In genomic region chrIII:7152569-7152968, ce11 we compare ENCODE assay signal across 1 worm cellular context.
A peak's percentile ranks its signal among the peaks of the same experiment; 100 is the strongest.
TF ChIP-seq lines count a peak whose summit lies in the region.

No protein-coding gene starts in this region.

TF ChIP-seq in whole organism, L1 larva, 84 proteins besides CTCF, POLR2A, EP300 and RAD21 (continued from another document):
- no peak for TF ChIP-seq mdl-1 (tag; optimal IDR thresholded peaks at IDR 0.05; lab: Kevin White, UChicago)
- peak in 1 of 2 experiments; percentile 17 for TF ChIP-seq lsy-2 (tag; optimal IDR thresholded peaks at IDR 0.05; lab: Kevin White, UChicago)
- no peak for TF ChIP-seq sox-4 (tag; optimal IDR thresholded peaks at IDR 0.05; lab: Kevin White, UChicago)
- peak; percentile 13 for TF ChIP-seq snu-23 (GFP tag; optimal IDR thresholded peaks at IDR 0.05; lab: Kevin White, UChicago)
- no peak for TF ChIP-seq ceh-8 (GFP tag; optimal IDR thresholded peaks at IDR 0.05; lab: Kevin White, UChicago)
- no peak for TF ChIP-seq tbx-2 (tag; optimal IDR thresholded peaks at IDR 0.05; lab: Kevin White, UChicago)
- no peak for TF ChIP-seq F16B12.6 (tag; optimal IDR thresholded peaks at IDR 0.05; lab: Kevin White, UChicago)
- TF ChIP-seq tlp-1 (tag; optimal IDR thresholded peaks at IDR 0.05; lab: Kevin White, UChicago) = no peak
- TF ChIP-seq fkh-8 (tag; optimal IDR thresholded peaks at IDR 0.05; lab: Kevin White, UChicago) = no peak
- no peak for TF ChIP-seq ceh-82 (tag; optimal IDR thresholded peaks at IDR 0.05; lab: Kevin White, UChicago)
- TF ChIP-seq xbp-1 (tag; optimal IDR thresholded peaks at IDR 0.05; lab: Kevin White, UChicago) = no peak
- no peak for TF ChIP-seq egl-27 (tag; optimal IDR thresholded peaks at IDR 0.05; lab: Kevin White, UChicago)
- TF ChIP-seq elt-2 (tag; optimal IDR thresholded peaks at IDR 0.05; lab: Kevin White, UChicago) = no peak
- no peak for TF ChIP-seq ztf-11 (tag; optimal IDR thresholded peaks at IDR 0.05; lab: Kevin White, UChicago)
- no peak for TF ChIP-seq ama-1 (optimal IDR thresholded peaks at IDR 0.05; lab: Kevin White, UChicago)
- TF ChIP-seq lin-14 (GFP tag; optimal IDR thresholded peaks at IDR 0.05; lab: Kevin White, UChicago) = peak; percentile 51
- no peak for TF ChIP-seq sptf-1 (tag; optimal IDR thresholded peaks at IDR 0.05; lab: Kevin White, UChicago)
